Fruit fly (Drosophila melanogaster) whole organism, embryonic: ENCODE data around the gene DIP2.

Experiments used
- Ada2b ChIP-seq: fragments of 200-800 bp; sonication (Bioruptor generic); IDR thresholded peaks from 2 replicates; pipeline ENCODE4 v1.3.6; 2022; ENCODE audit warnings: missing biosample characterization, missing genetic modification characterization
- Bgb ChIP-seq: fragments of 200-800 bp; sonication (Bioruptor generic); IDR thresholded peaks from 2 replicates; pipeline ENCODE4 v1.3.6; 2022; ENCODE audit warnings: missing biosample characterization, missing genetic modification characterization; ENCODE audit not compliant: partially characterized antibody
- Bteb2 ChIP-seq: fragments of 200-800 bp; sonication (Bioruptor generic); optimal IDR thresholded peaks from 2 replicates; lab custom pipeline; 2016; ENCODE audit warnings: missing biosample characterization, missing genetic modification characterization
- CG11398 ChIP-seq: fragments of 200-800 bp; sonication (Bioruptor generic); optimal IDR thresholded peaks from 2 replicates; lab custom pipeline; 2016; ENCODE audit warnings: missing biosample characterization, missing genetic modification characterization
- CG11504 ChIP-seq: fragments of 200-800 bp; sonication (Bioruptor generic); optimal IDR thresholded peaks from 3 replicates; lab custom pipeline; 2019; ENCODE audit warnings: missing biosample characterization, mild to moderate bottlenecking, missing genetic modification characterization, moderate library complexity
- CG12155 ChIP-seq: fragments of 200-800 bp; sonication (Bioruptor generic); optimal IDR thresholded peaks from 3 replicates; lab custom pipeline; 2016; ENCODE audit warnings: missing biosample characterization, missing genetic modification characterization
- CG12659 ChIP-seq: fragments of 200-800 bp; sonication (Bioruptor generic); optimal IDR thresholded peaks from 3 replicates; lab custom pipeline; 2017; ENCODE audit warnings: mild to moderate bottlenecking, missing biosample characterization, missing genetic modification reagents, missing genetic modification characterization
- CG15011 ChIP-seq: fragments of 200-800 bp; sonication (Bioruptor generic); optimal IDR thresholded peaks from 3 replicates; lab custom pipeline; 2018; ENCODE audit warnings: missing biosample characterization, mild to moderate bottlenecking, missing genetic modification characterization
- CG17802 ChIP-seq: fragments of 200-800 bp; sonication (Bioruptor generic); optimal IDR thresholded peaks from 2 replicates; lab custom pipeline; 2018; ENCODE audit warnings: missing biosample characterization, mild to moderate bottlenecking, missing genetic modification characterization, moderate library complexity
- CG30403 ChIP-seq: fragments of 200-800 bp; sonication (Bioruptor generic); optimal IDR thresholded peaks from 3 replicates; lab custom pipeline; 2016; ENCODE audit warnings: missing biosample characterization, missing genetic modification characterization
- CG33557 ChIP-seq: fragments of 200-800 bp; sonication (Bioruptor generic); optimal IDR thresholded peaks from 2 replicates; lab custom pipeline; 2019; ENCODE audit warnings: missing biosample characterization, mild to moderate bottlenecking, missing genetic modification characterization, moderate library complexity
- CG34224 ChIP-seq: fragments of 200-800 bp; sonication (Bioruptor generic); IDR thresholded peaks from 3 replicates; pipeline ENCODE4 v1.3.6; 2022; ENCODE audit warnings: missing biosample characterization, missing genetic modification characterization; ENCODE audit not compliant: partially characterized antibody
- CG3726 ChIP-seq: fragments of 200-800 bp; sonication (Bioruptor generic); IDR thresholded peaks from 3 replicates; pipeline ENCODE4, ENCODE4 v1.3.6; 2022; ENCODE audit warnings: missing biosample characterization, missing genetic modification characterization
- CG3847 ChIP-seq: fragments of 200-800 bp; sonication (Bioruptor generic); IDR thresholded peaks from 2 replicates; pipeline ENCODE4 v1.3.6; 2022; ENCODE audit warnings: missing biosample characterization, missing genetic modification characterization
- CG4424 ChIP-seq: fragments of 200-800 bp; sonication (Bioruptor generic); optimal IDR thresholded peaks from 3 replicates; lab custom pipeline; 2016; ENCODE audit warnings: missing biosample characterization, missing genetic modification characterization
- CG5180 ChIP-seq: fragments of 200-800 bp; sonication (Bioruptor generic); optimal IDR thresholded peaks from 3 replicates; lab custom pipeline; 2017; ENCODE audit warnings: missing biosample characterization, missing genetic modification characterization, mild to moderate bottlenecking, moderate library complexity, missing genetic modification reagents
- CG6683 ChIP-seq: fragments of 200-800 bp; sonication (Bioruptor generic); optimal IDR thresholded peaks from 2 replicates; lab custom pipeline; 2017; ENCODE audit warnings: missing biosample characterization, mild to moderate bottlenecking, missing genetic modification characterization, missing genetic modification reagents
- CG6791 ChIP-seq: fragments of 200-800 bp; sonication (Bioruptor generic); IDR thresholded peaks from 3 replicates; pipeline ENCODE4 v1.3.6; 2022; ENCODE audit warnings: missing biosample characterization, missing genetic modification characterization; ENCODE audit not compliant: partially characterized antibody
- CG7556 ChIP-seq: fragments of 200-800 bp; sonication (Bioruptor generic); optimal IDR thresholded peaks from 2 replicates; lab custom pipeline; 2017; ENCODE audit warnings: missing biosample characterization, mild to moderate bottlenecking, missing genetic modification characterization
- CrebB ChIP-seq: fragments of 200-800 bp; sonication (Bioruptor generic); optimal IDR thresholded peaks from 3 replicates; lab custom pipeline; 2018; ENCODE audit warnings: missing biosample characterization, mild to moderate bottlenecking, missing genetic modification characterization
- E2f2 ChIP-seq: fragments of 200-800 bp; sonication (Bioruptor generic); IDR thresholded peaks from 2 replicates; pipeline ENCODE4 v1.3.6; 2022; ENCODE audit warnings: missing biosample characterization, missing genetic modification characterization
- Eip74EF ChIP-seq, 2 experiments: fragments of 200-800 bp in 1 of 2; fragments of >200 bp in 1 of 2; sonication (Bioruptor generic) in 1 of 2; optimal IDR thresholded peaks; 2 replicates each; lab custom pipeline; 2017 to 2019; ENCODE audit warnings: missing biosample characterization in 2 of 2, missing genetic modification characterization in 2 of 2, mild to moderate bottlenecking in 1 of 2, moderate library complexity in 1 of 2
- Fer2 ChIP-seq: fragments of 200-800 bp; sonication (Bioruptor generic); optimal IDR thresholded peaks from 2 replicates; lab custom pipeline; 2018; ENCODE audit warnings: missing biosample characterization, mild to moderate bottlenecking, missing genetic modification characterization, moderate library complexity
- Mrtf ChIP-seq: fragments of 200-800 bp; sonication (Bioruptor generic); IDR thresholded peaks from 3 replicates; pipeline ENCODE4 v1.3.6; 2022; ENCODE audit warnings: missing biosample characterization, missing genetic modification characterization
- Oaz ChIP-seq: fragments of 200-800 bp; sonication (Bioruptor generic); IDR thresholded peaks from 2 replicates; pipeline ENCODE4 v1.3.6; 2022; ENCODE audit warnings: missing biosample characterization, missing genetic modification characterization
- Scr ChIP-seq: fragments of 200-800 bp; sonication (Bioruptor generic); IDR thresholded peaks from 2 replicates; pipeline ENCODE4 v1.3.6; 2022; ENCODE audit warnings: missing biosample characterization, missing genetic modification characterization; ENCODE audit not compliant: partially characterized antibody
- Vsx1 ChIP-seq: fragments of 200-800 bp; sonication (Bioruptor generic); optimal IDR thresholded peaks from 2 replicates; lab custom pipeline; 2017; ENCODE audit warnings: missing biosample characterization, mild to moderate bottlenecking, missing genetic modification characterization, missing genetic modification reagents
- amos ChIP-seq: fragments of 200-800 bp; sonication (Bioruptor generic); IDR thresholded peaks from 2 replicates; pipeline ENCODE4 v1.3.6; 2022; ENCODE audit warnings: missing biosample characterization, missing genetic modification characterization; ENCODE audit not compliant: partially characterized antibody
- ase ChIP-seq: fragments of 200-800 bp; sonication (Bioruptor generic); IDR thresholded peaks from 3 replicates; pipeline ENCODE4 v1.3.6; 2022; ENCODE audit warnings: missing biosample characterization, missing genetic modification characterization
- bbx ChIP-seq: fragments of 200-800 bp; sonication (Bioruptor generic); IDR thresholded peaks from 2 replicates; pipeline ENCODE4 v1.3.6; 2022; ENCODE audit warnings: missing biosample characterization, missing genetic modification characterization; ENCODE audit not compliant: partially characterized antibody
- crc ChIP-seq: fragments of 200-800 bp; sonication (Bioruptor generic); optimal IDR thresholded peaks from 2 replicates; lab custom pipeline; 2016; ENCODE audit warnings: missing biosample characterization, missing genetic modification characterization
- fd102C ChIP-seq: fragments of 200-800 bp; sonication (Bioruptor generic); optimal IDR thresholded peaks from 2 replicates; lab custom pipeline; 2018; ENCODE audit warnings: missing biosample characterization, mild to moderate bottlenecking, missing genetic modification characterization, moderate library complexity
- gce ChIP-seq: fragments of 200-800 bp; sonication (Bioruptor generic); IDR thresholded peaks from 3 replicates; pipeline ENCODE4 v1.3.6; 2022; ENCODE audit warnings: missing biosample characterization, missing genetic modification characterization
- knrl ChIP-seq: fragments of 200-800 bp; sonication (Bioruptor generic); IDR thresholded peaks from 3 replicates; pipeline ENCODE4 v1.3.6; 2022; ENCODE audit warnings: missing biosample characterization, missing genetic modification characterization; ENCODE audit not compliant: partially characterized antibody
- odd ChIP-seq: fragments of 200-800 bp; sonication (Bioruptor generic); optimal IDR thresholded peaks from 2 replicates; lab custom pipeline; 2017; ENCODE audit warnings: missing biosample characterization, mild to moderate bottlenecking, missing genetic modification characterization
- otp ChIP-seq: fragments of 200-800 bp; sonication (Bioruptor generic); IDR thresholded peaks from 3 replicates; pipeline ENCODE4, ENCODE4 v1.3.6; 2022; ENCODE audit warnings: missing biosample characterization, missing genetic modification characterization
- peb ChIP-seq: fragments of 200-800 bp; sonication (Bioruptor generic); IDR thresholded peaks from 2 replicates; pipeline ENCODE4 v1.3.6; 2022; ENCODE audit warnings: missing biosample characterization, missing genetic modification characterization
- prd ChIP-seq, 3 experiments: fragments of >200 bp in 2 of 3; fragments of 200-800 bp in 1 of 3; sonication (Bioruptor generic) in 1 of 3; optimal IDR thresholded peaks in 2 of 3; IDR thresholded peaks in 1 of 3; 2 replicates in 2 of 3; 3 replicates in 1 of 3; pipeline versions ENCODE4 v1.3.6 to Lab custom; 2017 to 2022; ENCODE audit warnings: missing biosample characterization in 1 of 3, missing genetic modification characterization in 1 of 3
- pros ChIP-seq: fragments of 200-800 bp; sonication (Bioruptor generic); optimal IDR thresholded peaks from 3 replicates; lab custom pipeline; 2019; ENCODE audit warnings: missing biosample characterization, mild to moderate bottlenecking, missing genetic modification characterization, moderate library complexity
- sc ChIP-seq, 3 experiments: fragments of >200 bp in 2 of 3; fragments of 200-800 bp in 1 of 3; sonication (Bioruptor generic) in 1 of 3; optimal IDR thresholded peaks; 2 replicates in 2 of 3; 3 replicates in 1 of 3; lab custom pipeline; 2017; ENCODE audit warnings: mild to moderate bottlenecking in 1 of 3, missing biosample characterization in 1 of 3, missing genetic modification characterization in 1 of 3, missing genetic modification reagents in 1 of 3
- sna ChIP-seq: fragments of 200-800 bp; sonication (Bioruptor generic); IDR thresholded peaks from 2 replicates; pipeline ENCODE4 v1.3.6; 2022; ENCODE audit warnings: missing biosample characterization, missing genetic modification characterization; ENCODE audit not compliant: partially characterized antibody
- so ChIP-seq: fragments of 200-800 bp; sonication (Bioruptor generic); IDR thresholded peaks from 3 replicates; pipeline ENCODE4 v1.3.6; 2022; ENCODE audit warnings: missing biosample characterization, missing genetic modification characterization
- sob ChIP-seq: fragments of 200-800 bp; sonication (Bioruptor generic); IDR thresholded peaks from 2 replicates; pipeline ENCODE4 v1.3.6; 2022; ENCODE audit warnings: missing biosample characterization, missing genetic modification characterization
- tgo ChIP-seq: fragments of 200-800 bp; sonication (Bioruptor generic); IDR thresholded peaks from 3 replicates; pipeline ENCODE4 v1.3.6; 2022; ENCODE audit warnings: missing biosample characterization, missing genetic modification characterization
- usp ChIP-seq: fragments of >200 bp; optimal IDR thresholded peaks from 2 replicates; lab custom pipeline; 2017; ENCODE audit warnings: missing biosample characterization, missing genetic modification characterization
- wek ChIP-seq: fragments of 200-800 bp; sonication (Bioruptor generic); optimal IDR thresholded peaks from 3 replicates; lab custom pipeline; 2018; ENCODE audit warnings: missing biosample characterization, mild to moderate bottlenecking, missing genetic modification characterization, moderate library complexity
- z ChIP-seq: fragments of 200-800 bp; sonication (Bioruptor generic); IDR thresholded peaks from 3 replicates; pipeline ENCODE4 v1.3.6; 2022; ENCODE audit warnings: missing biosample characterization, missing genetic modification characterization

DIP2 gene

DNA sequence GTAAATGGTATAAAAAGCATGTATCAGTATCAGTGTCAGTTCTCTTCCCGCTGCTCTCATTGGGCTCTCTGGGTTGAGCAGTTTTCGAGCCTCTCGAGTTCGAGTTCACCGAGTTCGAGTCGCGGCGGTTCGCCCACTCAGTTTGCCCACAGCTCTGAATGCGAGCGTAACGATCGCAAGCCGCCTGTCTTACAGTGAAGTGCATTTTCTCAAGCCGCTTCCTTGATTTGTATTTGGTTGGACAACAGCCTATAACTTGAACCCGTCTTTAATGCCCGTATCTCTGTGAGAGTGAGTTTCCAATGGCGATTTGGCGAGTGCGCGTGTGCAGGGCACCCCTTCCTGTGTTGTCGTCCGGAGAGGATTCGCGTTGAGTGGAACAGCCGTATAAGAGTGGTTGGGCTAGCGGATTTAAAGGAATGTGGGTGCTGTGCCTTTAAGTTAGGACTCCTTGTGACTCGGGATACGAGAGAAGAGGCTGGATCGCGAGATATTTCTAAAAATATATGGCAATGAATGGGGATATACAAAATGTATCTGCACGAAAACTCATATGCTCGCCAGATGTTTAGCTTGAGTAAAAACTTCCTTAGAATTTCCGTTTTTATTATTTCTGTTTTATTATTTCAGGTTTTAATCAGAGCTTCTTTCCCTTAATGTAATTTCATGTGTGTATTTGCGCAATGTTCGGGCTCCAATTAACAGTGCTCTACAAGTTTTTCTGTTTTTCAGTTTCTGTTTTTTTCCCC, 13.9 kb upstream of the DIP2 start (continued):
- TF ChIP-seq CG4424 (GFP tag; lab: Kevin White, UChicago) (no peak), CG3847 (GFP tag; lab: Robert Waterston, UW) (no peak), amos (GFP tag; lab: Robert Waterston, UW) (peak; percentile 53; the same call in 1 of the 2 replicates), CrebB (no peak), Bgb (GFP tag; lab: Robert Waterston, UW) (peak; percentile 76), CG17802 (no peak), Mrtf (GFP tag; lab: Robert Waterston, UW) (no peak), CG34224 (peak; percentile 53), CG11398 (GFP tag; lab: Kevin White, UChicago) (no peak), prd (optimal IDR thresholded peaks at IDR 0.05; lab: Kevin White, UChicago) (no peak), prd (GFP tag; IDR thresholded peaks at IDR 0.05; lab: Robert Waterston, UW) (no peak), sna (GFP tag; lab: Robert Waterston, UW) (0 out of 2 replicates have a peak, but pooled peaks have one; percentile 46), z (GFP tag; lab: Robert Waterston, UW) (peak; percentile 99), CG7556 (GFP tag; lab: Kevin White, UChicago) (peak; percentile 3), CG15011 (GFP tag; lab: Kevin White, UChicago) (no peak), pros (GFP tag; lab: Kevin White, UChicago) (peak; percentile 99), odd (no peak), ase (GFP tag; lab: Robert Waterston, UW) (no peak), wek (GFP tag; lab: Kevin White, UChicago) (no peak), so (GFP tag; lab: Robert Waterston, UW) (peak; percentile 26; the same call in 1 of the 3 replicates), knrl (GFP tag; lab: Robert Waterston, UW) (0 out of 3 replicates have a peak, but pooled peaks have one; percentile 22), gce (GFP tag; lab: Robert Waterston, UW) (no peak), CG11504 (tag; lab: Kevin White, UChicago) (peak; percentile 3), CG12659 (GFP tag; lab: Kevin White, UChicago) (no peak), CG6791 (GFP tag; lab: Robert Waterston, UW) (peak; percentile 43; the same call in 1 of the 3 replicates), sob (GFP tag; lab: Robert Waterston, UW) (peak; percentile 31; the same call in 1 of the 2 replicates), usp (GFP tag; lab: Kevin White, UChicago) (no peak), tgo (GFP tag; lab: Robert Waterston, UW) (no peak), crc (GFP tag; lab: Kevin White, UChicago) (no peak), peb (no peak), Scr (GFP tag; lab: Robert Waterston, UW) (peak; percentile 57), CG30403 (GFP tag; lab: Kevin White, UChicago) (peak; percentile 2), Ada2b (GFP tag; lab: Robert Waterston, UW) (no peak), CG6683 (no peak), Vsx1 (GFP tag; lab: Kevin White, UChicago) (no peak), Fer2 (no peak), Bteb2 (GFP tag; lab: Kevin White, UChicago) (no peak), CG3726 (GFP tag; lab: Robert Waterston, UW) (no peak), sc (optimal IDR thresholded peaks at IDR 0.05; lab: Kevin White, UChicago) (no peak), sc (GFP tag; optimal IDR thresholded peaks at IDR 0.05; lab: Kevin White, UChicago) (no peak), CG12155 (GFP tag; lab: Kevin White, UChicago) (no peak), CG33557 (no peak), Eip74EF (GFP tag; optimal IDR thresholded peaks at IDR 0.05; lab: Kevin White, UChicago) (no peak), otp (GFP tag; lab: Robert Waterston, UW) (0 out of 3 replicates have a peak, but pooled peaks have one; percentile 30), E2f2 (GFP tag; lab: Robert Waterston, UW) (0 out of 2 replicates have a peak, but pooled peaks have one; percentile 15), bbx (GFP tag; lab: Robert Waterston, UW) (peak; percentile 78), fd102C (GFP tag; lab: Kevin White, UChicago) (no peak), CG5180 (peak; percentile 88), Oaz (GFP tag; lab: Robert Waterston, UW) (no peak)
